Worm (Caenorhabditis elegans) whole organism, L1 larva: ENCODE results near the gene T01G6.10.

Experiments
- ceh-63 ChIP-seq: fragments of 200-800 bp; sonication (Bioruptor generic); optimal IDR thresholded peaks from 2 replicates; lab custom pipeline; 2018; ENCODE audit warnings: mild to moderate bottlenecking, missing genetic modification characterization, missing compliant biosample characterization
- ceh-82 ChIP-seq, 3 experiments: fragments of 150-350 bp in 1 of 3; sonication (generic microtip) in 2 of 3; optimal IDR thresholded peaks; 2 replicates each; lab custom pipeline; 2014 to 2017; ENCODE audit warnings: missing biosample characterization in 3 of 3, missing genetic modification characterization in 3 of 3
- ces-1 ChIP-seq: fragments of 150-350 bp; optimal IDR thresholded peaks from 2 replicates; lab custom pipeline; 2014; ENCODE audit warnings: missing biosample characterization, missing genetic modification reagents, missing genetic modification characterization
- efl-1 ChIP-seq, 4 experiments: fragments of 150-350 bp; optimal IDR thresholded peaks in 3 of 4; peaks in 1 of 4; 1 replicate in 1 of 4; 2 replicates in 3 of 4; lab custom pipeline; 2014; ENCODE audit warnings: missing biosample characterization in 2 of 4, missing genetic modification characterization in 2 of 4, missing genetic modification reagents in 2 of 4
- egl-13 ChIP-seq: sonication (generic microtip); optimal IDR thresholded peaks from 2 replicates; lab custom pipeline; 2016; ENCODE audit warnings: missing genotype, missing genetic modification reagents, missing genetic modification characterization, missing compliant biosample characterization
- elt-2 ChIP-seq: sonication (generic microtip); optimal IDR thresholded peaks from 2 replicates; lab custom pipeline; 2016; ENCODE audit warnings: missing genetic modification characterization, mild to moderate bottlenecking, inconsistent platforms, missing compliant biosample characterization, missing genetic modification reagents
- lsy-2 ChIP-seq, 2 experiments: fragments of 150-350 bp; optimal IDR thresholded peaks; 2 replicates each; lab custom pipeline; 2014; ENCODE audit warnings: missing biosample characterization in 2 of 2, missing genetic modification characterization in 2 of 2
- mdl-1 ChIP-seq, 2 experiments: fragments of 150-350 bp; optimal IDR thresholded peaks; 2 replicates each; lab custom pipeline; 2014 to 2017; ENCODE audit warnings: missing biosample characterization in 2 of 2, missing genetic modification characterization in 2 of 2, inconsistent platforms in 1 of 2
- mep-1 ChIP-seq: fragments of 150-350 bp; optimal IDR thresholded peaks from 2 replicates; lab custom pipeline; 2014; ENCODE audit warnings: missing biosample characterization, missing genetic modification characterization
- nhr-11 ChIP-seq: fragments of 150-350 bp; optimal IDR thresholded peaks from 2 replicates; lab custom pipeline; 2014; ENCODE audit warnings: missing biosample characterization, missing genetic modification characterization
- nhr-28 ChIP-seq: fragments of 150-350 bp; optimal IDR thresholded peaks from 2 replicates; lab custom pipeline; 2014; ENCODE audit warnings: missing biosample characterization, missing genetic modification characterization
- unc-62 ChIP-seq: fragments of 150-350 bp; optimal IDR thresholded peaks from 2 replicates; lab custom pipeline; 2014; ENCODE audit warnings: missing biosample characterization, missing genetic modification reagents, missing genetic modification characterization
- xbp-1 ChIP-seq: sonication (generic microtip); optimal IDR thresholded peaks from 2 replicates; lab custom pipeline; 2016; ENCODE audit warnings: missing genetic modification characterization, missing compliant biosample characterization
- zip-4 ChIP-seq: fragments of 200-800 bp; sonication (Bioruptor generic); optimal IDR thresholded peaks from 2 replicates; lab custom pipeline; 2018; ENCODE audit warnings: mild to moderate bottlenecking, missing genetic modification characterization, moderate library complexity, missing compliant biosample characterization

ce11 chrV:453569-453968, 49.5 kb downstream of the T01G6.10 start, which contains the start of gene nhr-98:
- TF ChIP-seq nhr-28, result no peak
- no peak for TF ChIP-seq egl-13
- TF ChIP-seq xbp-1 (tag; lab: Kevin White, UChicago), result no peak
- TF ChIP-seq mdl-1 (tag; optimal IDR thresholded peaks at IDR 0.05; lab: Kevin White, UChicago), result no peak
- TF ChIP-seq elt-2, result no peak
- TF ChIP-seq unc-62, result no peak
- no peak for TF ChIP-seq nhr-11
- TF ChIP-seq efl-1 (optimal IDR thresholded peaks at IDR 0.05; lab: Kevin White, UChicago), result no peak
- TF ChIP-seq efl-1 (GFP tag; optimal IDR thresholded peaks at IDR 0.05 in 1 of 2; lab: Kevin White, UChicago), result no peak
- TF ChIP-seq ces-1 (GFP tag; lab: Kevin White, UChicago), result no peak
- no peak for TF ChIP-seq mep-1 (tag; lab: Kevin White, UChicago)
- no peak for TF ChIP-seq ceh-63 (GFP tag; lab: Kevin White, UChicago)
- TF ChIP-seq zip-4, result no peak
- no peak for TF ChIP-seq lsy-2 (tag; optimal IDR thresholded peaks at IDR 0.05; lab: Kevin White, UChicago)
- TF ChIP-seq ceh-82 (tag; optimal IDR thresholded peaks at IDR 0.05; lab: Kevin White, UChicago), result no peak
